Fruit fly (Drosophila melanogaster): ENCODE results near the gene CRMP.

Gene CRMP

dm6 chr3R:5601044-5601523 is 30.2 kb downstream of the CRMP start, which contains the start of the genes kra and SecS (continued):
- TF ChIP-seq fu2 (GFP tag; optimal IDR thresholded peaks at IDR 0.05) (no peak), Rfx (GFP tag; IDR thresholded peaks at IDR 0.05) (no peak), kni (GFP tag; optimal IDR thresholded peaks at IDR 0.05) (no peak), da (GFP tag; optimal IDR thresholded peaks at IDR 0.05) (no peak), corto (GFP tag; optimal IDR thresholded peaks at IDR 0.05) (peak; percentile 45), dimm (GFP tag; IDR thresholded peaks at IDR 0.05) (no peak), NC2α (GFP tag; optimal IDR thresholded peaks at IDR 0.05) (no peak), fd102C (GFP tag; optimal IDR thresholded peaks at IDR 0.05) (no peak), ci (GFP tag; IDR thresholded peaks at IDR 0.05) (no peak), CG15269 (tag; optimal IDR thresholded peaks at IDR 0.05) (peak; percentile 54), ssp (GFP tag; IDR thresholded peaks at IDR 0.05) (no peak), nmo (GFP tag; optimal IDR thresholded peaks at IDR 0.05) (peak; percentile 75), HmgZ (tag; optimal IDR thresholded peaks at IDR 0.05) (peak; percentile 63), trh (GFP tag; optimal IDR thresholded peaks at IDR 0.05) (peak; percentile 35), CG10979 (tag; optimal IDR thresholded peaks at IDR 0.05) (peak; percentile 46), run (tag; optimal IDR thresholded peaks at IDR 0.05) (no peak), onecut (GFP tag; IDR thresholded peaks at IDR 0.05) (no peak), GATAe (GFP tag; conservative IDR thresholded peaks at IDR 0.05) (no peak), Hey (tag; optimal IDR thresholded peaks at IDR 0.05) (no peak), pb (GFP tag; optimal IDR thresholded peaks at IDR 0.05) (no peak), vnd (GFP tag; IDR thresholded peaks at IDR 0.05; ENCODE audit: partially characterized antibody) (no peak), Nf-YB (GFP tag; optimal IDR thresholded peaks at IDR 0.05) (no peak), CG6254 (GFP tag; optimal IDR thresholded peaks at IDR 0.05) (no peak), ham (GFP tag; IDR thresholded peaks at IDR 0.05) (no peak), nom (GFP tag; optimal IDR thresholded peaks at IDR 0.05) (peak; percentile 1), Stat92E (GFP tag; optimal IDR thresholded peaks at IDR 0.05) (no peak), bigmax (GFP tag; optimal IDR thresholded peaks at IDR 0.05) (peak; percentile 53), btn (GFP tag; optimal IDR thresholded peaks at IDR 0.05) (no peak), CG10274 (GFP tag; optimal IDR thresholded peaks at IDR 0.05) (no peak), Ravus (GFP tag; IDR thresholded peaks at IDR 0.05) (no peak), eve (GFP tag; optimal IDR thresholded peaks at IDR 0.05) (no peak), knrl (GFP tag; IDR thresholded peaks at IDR 0.05; ENCODE audit: partially characterized antibody) (no peak), Fer2 (tag; optimal IDR thresholded peaks at IDR 0.05) (peak; percentile 60), pan (optimal IDR thresholded peaks at IDR 0.05) (no peak), pan (GFP tag; optimal IDR thresholded peaks at IDR 0.05 in 1 of 2, IDR thresholded peaks at IDR 0.05 in 1 of 2) (no peak), CG15514 (GFP tag; optimal IDR thresholded peaks at IDR 0.05) (peak; percentile 83), CG4820 (GFP tag; optimal IDR thresholded peaks at IDR 0.05) (peak; percentile 57), nau (GFP tag; optimal IDR thresholded peaks at IDR 0.05) (no peak), Bdp1 (GFP tag; optimal IDR thresholded peaks at IDR 0.05) (peak; percentile 18), CG30431 (GFP tag; optimal IDR thresholded peaks at IDR 0.05) (no peak), sisA (GFP tag; IDR thresholded peaks at IDR 0.05) (no peak), CG11247 (GFP tag; IDR thresholded peaks at IDR 0.05) (no peak), Ets97D (GFP tag; optimal IDR thresholded peaks at IDR 0.05) (peak; percentile 92), pita (GFP tag; optimal IDR thresholded peaks at IDR 0.05) (no peak), fd96Cb (tag; optimal IDR thresholded peaks at IDR 0.05) (peak; percentile 29), cad (GFP tag; optimal IDR thresholded peaks at IDR 0.05) (no peak), CG7556 (GFP tag; optimal IDR thresholded peaks at IDR 0.05) (peak; percentile 62), Opbp (GFP tag; IDR thresholded peaks at IDR 0.05; ENCODE audit: partially characterized antibody) (no peak), CG17612 (GFP tag; IDR thresholded peaks at IDR 0.05) (no peak), CG11723 (GFP tag; optimal IDR thresholded peaks at IDR 0.05) (peak; percentile 57), CG18011 (GFP tag; optimal IDR thresholded peaks at IDR 0.05) (peak; percentile 56)
